Fruit fly (Drosophila melanogaster): ENCODE results near the gene CG10183.

The CG10183 gene

dm6 chr3R:23569195-23569594, 29.6 kb downstream of the CG10183 start:
- no peak for TF ChIP-seq CG17801 (GFP tag; optimal IDR thresholded peaks at IDR 0.05; ENCODE audit: partially characterized antibody)

DNA sequence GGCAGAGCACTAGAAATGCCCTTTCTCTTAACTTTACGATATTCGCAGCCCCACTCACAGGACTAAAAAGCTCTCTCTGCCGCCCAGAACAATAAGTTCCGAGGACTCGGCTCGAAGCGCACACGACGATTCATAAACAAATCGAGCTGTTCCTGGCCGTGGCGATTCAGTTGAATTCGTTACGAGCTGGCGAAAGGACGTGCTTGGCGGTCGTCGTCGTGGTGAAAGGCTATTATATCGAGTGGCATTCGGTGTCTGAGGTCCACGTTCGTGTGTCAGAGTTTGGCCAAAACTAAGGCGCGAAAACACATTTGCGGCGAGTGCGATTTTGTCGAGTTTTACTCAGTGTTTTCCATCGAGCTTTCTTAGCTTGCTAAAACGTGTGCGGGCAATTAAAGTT, 41.6 kb downstream of the CG10183 start, which contains the start of gene beat-IV:
Gene beat-IV (plus strand): TSS at position 169 of the 400 bp plus-strand sequence.
- TF ChIP-seq CG17801 (GFP tag; optimal IDR thresholded peaks at IDR 0.05; ENCODE audit: partially characterized antibody), result no peak

- TF ChIP-seq CG17801 (GFP tag; optimal IDR thresholded peaks at IDR 0.05; ENCODE audit: partially characterized antibody), result no peak
Observed at dm6 chr3R:23556843-23557242, 42.0 kb downstream of the CG10183 start, which contains the start of gene CG10164. TSS of gene CG10164 (minus strand) at chr3R:23556943.
